Fruit fly (Drosophila melanogaster): Measurements from ENCODE around the gene CG32087.

DNA sequence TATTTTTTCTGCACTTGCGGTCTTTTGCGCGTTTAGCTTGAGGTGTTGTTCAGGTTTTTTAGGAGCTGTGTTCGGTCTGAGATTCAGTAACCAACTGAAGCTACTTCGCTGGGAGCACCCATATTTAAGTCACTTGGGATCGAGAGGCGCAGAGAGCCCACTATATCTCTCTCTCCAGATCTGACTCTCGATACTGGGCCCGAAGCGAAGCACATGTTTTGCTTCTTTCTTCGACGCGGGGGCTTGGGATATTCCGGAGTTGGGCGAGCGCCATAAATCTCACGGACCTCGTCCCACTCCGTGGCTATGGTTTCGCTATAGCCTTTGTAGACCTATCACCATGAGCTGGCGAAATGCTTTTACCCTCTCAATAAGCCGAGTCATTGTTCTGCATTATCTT lies 16.8 kb upstream of the CG32087 start, which contains the start of gene CG14132:
- TF ChIP-seq CG31627 (GFP tag; optimal IDR thresholded peaks at IDR 0.05) (no peak), net (GFP tag; optimal IDR thresholded peaks at IDR 0.05) (peak; percentile 0)

Data from whole organism, prepupa.